Fruit fly (Drosophila melanogaster) whole organism, embryonic: ENCODE data around the gene Npc2f.
A peak's percentile ranks its signal among the peaks of the same experiment; 100 is the strongest.

Experiments used
- Ada2b ChIP-seq: fragments of 200-800 bp; sonication (Bioruptor generic); IDR thresholded peaks from 2 replicates; pipeline ENCODE4 v1.3.6; 2022; ENCODE audit warnings: missing biosample characterization, missing genetic modification characterization
- Awh ChIP-seq: fragments of 200-800 bp; sonication (Bioruptor generic); IDR thresholded peaks from 2 replicates; pipeline ENCODE4, ENCODE4 v1.3.6; 2022; ENCODE audit warnings: missing biosample characterization, missing genetic modification characterization
- CG10321 ChIP-seq: fragments of 200-800 bp; sonication (Bioruptor generic); IDR thresholded peaks from 2 replicates; pipeline ENCODE4 v1.3.6; 2022; ENCODE audit warnings: missing biosample characterization, missing genetic modification characterization
- CG11085 ChIP-seq: fragments of 200-800 bp; sonication (Bioruptor generic); IDR thresholded peaks from 2 replicates; pipeline ENCODE4 v1.3.6; 2022; ENCODE audit warnings: missing biosample characterization, missing genetic modification characterization
- CG11247 ChIP-seq: fragments of 200-800 bp; sonication (Bioruptor generic); IDR thresholded peaks from 2 replicates; pipeline ENCODE4 v1.3.6; 2022; ENCODE audit warnings: missing biosample characterization, missing genetic modification characterization
- CG11398 ChIP-seq: fragments of 200-800 bp; sonication (Bioruptor generic); optimal IDR thresholded peaks from 2 replicates; lab custom pipeline; 2016; ENCODE audit warnings: missing biosample characterization, missing genetic modification characterization
- CG12744 ChIP-seq: fragments of 200-800 bp; sonication (Bioruptor generic); optimal IDR thresholded peaks from 2 replicates; lab custom pipeline; 2016; ENCODE audit warnings: missing biosample characterization, missing genetic modification characterization
- CG13123 ChIP-seq: fragments of 200-800 bp; sonication (Bioruptor generic); optimal IDR thresholded peaks from 2 replicates; lab custom pipeline; 2016; ENCODE audit warnings: missing biosample characterization, missing genetic modification characterization
- CG13296 ChIP-seq: fragments of 200-800 bp; sonication (Bioruptor generic); optimal IDR thresholded peaks from 3 replicates; lab custom pipeline; 2018; ENCODE audit warnings: missing biosample characterization, mild to moderate bottlenecking, missing genetic modification characterization
- CG15601 ChIP-seq: fragments of 200-800 bp; sonication (Bioruptor generic); optimal IDR thresholded peaks from 3 replicates; lab custom pipeline; 2019; ENCODE audit warnings: missing biosample characterization, mild to moderate bottlenecking, missing genetic modification characterization, moderate library complexity
- CG16815 ChIP-seq: fragments of 200-800 bp; sonication (Bioruptor generic); optimal IDR thresholded peaks from 3 replicates; lab custom pipeline; 2017; ENCODE audit warnings: missing biosample characterization, mild to moderate bottlenecking, missing genetic modification characterization
- CG17385 ChIP-seq: fragments of 200-800 bp; sonication (Bioruptor generic); optimal IDR thresholded peaks from 3 replicates; lab custom pipeline; 2018; ENCODE audit warnings: missing biosample characterization, mild to moderate bottlenecking, missing genetic modification characterization
- CG17912 ChIP-seq: fragments of 200-800 bp; sonication (Bioruptor generic); optimal IDR thresholded peaks from 2 replicates; lab custom pipeline; 2018; ENCODE audit warnings: missing biosample characterization, mild to moderate bottlenecking, missing genetic modification characterization
- CG18011 ChIP-seq: fragments of 200-800 bp; sonication (Bioruptor generic); optimal IDR thresholded peaks from 2 replicates; lab custom pipeline; 2017; ENCODE audit warnings: missing biosample characterization, missing genetic modification characterization, mild to moderate bottlenecking, moderate library complexity, missing genotype
- CG30431 ChIP-seq: fragments of 200-800 bp; sonication (Bioruptor generic); optimal IDR thresholded peaks from 2 replicates; lab custom pipeline; 2017; ENCODE audit warnings: missing biosample characterization, missing genetic modification characterization
- CG34376 ChIP-seq: fragments of 200-800 bp; sonication (Bioruptor generic); optimal IDR thresholded peaks from 2 replicates; lab custom pipeline; 2018; ENCODE audit warnings: missing biosample characterization, mild to moderate bottlenecking, missing genetic modification characterization
- CG4328 ChIP-seq: fragments of 200-800 bp; sonication (Bioruptor generic); optimal IDR thresholded peaks from 3 replicates; lab custom pipeline; 2017; ENCODE audit warnings: missing biosample characterization, missing genetic modification reagents, missing genetic modification characterization
- CG4854 ChIP-seq: fragments of 200-800 bp; sonication (Bioruptor generic); optimal IDR thresholded peaks from 2 replicates; lab custom pipeline; 2016; ENCODE audit warnings: missing biosample characterization, missing genetic modification characterization, inconsistent platforms
- CG5180 ChIP-seq: fragments of 200-800 bp; sonication (Bioruptor generic); optimal IDR thresholded peaks from 3 replicates; lab custom pipeline; 2017; ENCODE audit warnings: missing biosample characterization, missing genetic modification characterization, mild to moderate bottlenecking, moderate library complexity, missing genetic modification reagents
- CG6854 ChIP-seq: fragments of 200-800 bp; sonication (Bioruptor generic); optimal IDR thresholded peaks from 3 replicates; lab custom pipeline; 2017; ENCODE audit warnings: missing biosample characterization, mild to moderate bottlenecking, missing genetic modification characterization
- CG7928 ChIP-seq: fragments of 200-800 bp; sonication (Bioruptor generic); optimal IDR thresholded peaks from 2 replicates; lab custom pipeline; 2017; ENCODE audit warnings: missing biosample characterization, mild to moderate bottlenecking, missing genetic modification characterization
- CrebB ChIP-seq: fragments of 200-800 bp; sonication (Bioruptor generic); optimal IDR thresholded peaks from 3 replicates; lab custom pipeline; 2018; ENCODE audit warnings: missing biosample characterization, mild to moderate bottlenecking, missing genetic modification characterization
- Deaf1 ChIP-seq: fragments of 200-800 bp; optimal IDR thresholded peaks from 3 replicates; lab custom pipeline; 2019; ENCODE audit warnings: missing biosample characterization, mild to moderate bottlenecking, missing genetic modification characterization, moderate library complexity
- E2f2 ChIP-seq: fragments of 200-800 bp; sonication (Bioruptor generic); IDR thresholded peaks from 2 replicates; pipeline ENCODE4 v1.3.6; 2022; ENCODE audit warnings: missing biosample characterization, missing genetic modification characterization
- Fer2 ChIP-seq: fragments of 200-800 bp; sonication (Bioruptor generic); optimal IDR thresholded peaks from 2 replicates; lab custom pipeline; 2018; ENCODE audit warnings: missing biosample characterization, mild to moderate bottlenecking, missing genetic modification characterization, moderate library complexity
- Fer3 ChIP-seq: fragments of 200-800 bp; sonication (Bioruptor generic); optimal IDR thresholded peaks from 2 replicates; lab custom pipeline; 2018; ENCODE audit warnings: missing biosample characterization, mild to moderate bottlenecking, missing genetic modification characterization, moderate library complexity
- HLH3B ChIP-seq: fragments of 200-800 bp; sonication (Bioruptor generic); IDR thresholded peaks from 2 replicates; pipeline ENCODE4 v1.3.6; 2022; ENCODE audit warnings: missing biosample characterization, missing genetic modification characterization
- Hand ChIP-seq: fragments of 200-800 bp; sonication (Bioruptor generic); optimal IDR thresholded peaks from 2 replicates; lab custom pipeline; 2017; ENCODE audit warnings: mild to moderate bottlenecking, missing biosample characterization, missing genetic modification reagents, missing genetic modification characterization
- Hmx ChIP-seq: fragments of 200-800 bp; sonication (Bioruptor generic); optimal IDR thresholded peaks from 2 replicates; lab custom pipeline; 2016; ENCODE audit warnings: missing biosample characterization, missing genetic modification characterization
- Max ChIP-seq: fragments of 200-800 bp; sonication (Bioruptor generic); optimal IDR thresholded peaks from 2 replicates; lab custom pipeline; 2016; ENCODE audit warnings: missing biosample characterization, mild to moderate bottlenecking, missing genetic modification characterization
- Neu2 ChIP-seq: fragments of 200-800 bp; sonication (Bioruptor generic); optimal IDR thresholded peaks from 3 replicates; lab custom pipeline; 2016; ENCODE audit warnings: missing biosample characterization, missing genetic modification characterization, borderline replicate concordance
- Nf-YB ChIP-seq: fragments of 200-800 bp; sonication (Bioruptor generic); optimal IDR thresholded peaks from 3 replicates; lab custom pipeline; 2019; ENCODE audit warnings: missing biosample characterization, mild to moderate bottlenecking, missing genetic modification characterization, moderate library complexity
- Nf-YC ChIP-seq: fragments of 200-800 bp; optimal IDR thresholded peaks from 3 replicates; lab custom pipeline; 2019; ENCODE audit warnings: missing biosample characterization, mild to moderate bottlenecking, missing genetic modification characterization, moderate library complexity
- Vsx1 ChIP-seq: fragments of 200-800 bp; sonication (Bioruptor generic); optimal IDR thresholded peaks from 2 replicates; lab custom pipeline; 2017; ENCODE audit warnings: missing biosample characterization, mild to moderate bottlenecking, missing genetic modification characterization, missing genetic modification reagents
- ap ChIP-seq: fragments of 200-800 bp; sonication (Bioruptor generic); IDR thresholded peaks from 2 replicates; pipeline ENCODE4 v1.3.6; 2022; ENCODE audit warnings: missing biosample characterization, missing genetic modification characterization
- cad ChIP-seq: fragments of >200 bp; optimal IDR thresholded peaks from 2 replicates; lab custom pipeline; 2017; ENCODE audit warnings: missing biosample characterization, missing genetic modification characterization
- cato ChIP-seq: fragments of 200-800 bp; sonication (Bioruptor generic); optimal IDR thresholded peaks from 2 replicates; lab custom pipeline; 2016; ENCODE audit warnings: missing biosample characterization, missing genetic modification characterization, borderline replicate concordance
- fd64A ChIP-seq: fragments of 200-800 bp; sonication (Bioruptor generic); optimal IDR thresholded peaks from 3 replicates; lab custom pipeline; 2018; ENCODE audit warnings: missing biosample characterization, mild to moderate bottlenecking, missing genetic modification characterization
- ftz-f1 ChIP-seq: fragments of 200-800 bp; sonication (Bioruptor generic); optimal IDR thresholded peaks from 2 replicates; lab custom pipeline; 2016; ENCODE audit warnings: missing biosample characterization, missing genetic modification characterization
- gem ChIP-seq: fragments of 200-800 bp; sonication (Bioruptor generic); optimal IDR thresholded peaks from 2 replicates; lab custom pipeline; 2019; ENCODE audit warnings: missing biosample characterization, mild to moderate bottlenecking, missing genetic modification characterization, moderate library complexity
- insv ChIP-seq, 2 experiments: fragments of 200-800 bp; sonication (Bioruptor generic); optimal IDR thresholded peaks; 3 replicates each; lab custom pipeline; 2016 to 2018; ENCODE audit warnings: missing biosample characterization in 2 of 2, missing genetic modification characterization in 2 of 2
- jigr1 ChIP-seq: fragments of 200-800 bp; sonication (Bioruptor generic); IDR thresholded peaks from 3 replicates; pipeline ENCODE4 v1.3.6; 2022; ENCODE audit warnings: missing biosample characterization, missing genetic modification characterization
- mam ChIP-seq: fragments of 200-800 bp; sonication (Bioruptor generic); optimal IDR thresholded peaks from 3 replicates; lab custom pipeline; 2016; ENCODE audit warnings: missing biosample characterization, missing genetic modification characterization
- phol ChIP-seq: fragments of 200-800 bp; sonication (Bioruptor generic); optimal IDR thresholded peaks from 3 replicates; lab custom pipeline; 2018; ENCODE audit warnings: missing biosample characterization, mild to moderate bottlenecking, missing genetic modification characterization, moderate library complexity
- rib ChIP-seq: fragments of 200-800 bp; sonication (Bioruptor generic); IDR thresholded peaks from 2 replicates; pipeline ENCODE4 v1.3.6; 2022; ENCODE audit warnings: missing biosample characterization, missing genetic modification characterization
- sens-2 ChIP-seq: fragments of 200-800 bp; sonication (Bioruptor generic); IDR thresholded peaks from 2 replicates; pipeline ENCODE4 v1.3.6; 2022; ENCODE audit warnings: missing biosample characterization, missing genetic modification characterization
- slbo ChIP-seq: fragments of 200-800 bp; sonication (Bioruptor generic); IDR thresholded peaks from 2 replicates; pipeline ENCODE4 v1.3.6; 2022; ENCODE audit warnings: missing biosample characterization, missing genetic modification characterization
- slp2 ChIP-seq: fragments of 200-800 bp; sonication (Bioruptor generic); optimal IDR thresholded peaks from 2 replicates; lab custom pipeline; 2016; ENCODE audit warnings: missing biosample characterization, missing genetic modification characterization
- unc-4 ChIP-seq: fragments of 200-800 bp; sonication (Bioruptor generic); IDR thresholded peaks from 2 replicates; pipeline ENCODE4 v1.3.6; 2022; ENCODE audit warnings: missing biosample characterization, missing genetic modification characterization; ENCODE audit not compliant: partially characterized antibody
- vvl ChIP-seq: fragments of 200-800 bp; sonication (Bioruptor generic); IDR thresholded peaks from 2 replicates; pipeline ENCODE4 v1.3.6; 2022; ENCODE audit warnings: missing biosample characterization, missing genetic modification characterization

The Npc2f gene

DNA sequence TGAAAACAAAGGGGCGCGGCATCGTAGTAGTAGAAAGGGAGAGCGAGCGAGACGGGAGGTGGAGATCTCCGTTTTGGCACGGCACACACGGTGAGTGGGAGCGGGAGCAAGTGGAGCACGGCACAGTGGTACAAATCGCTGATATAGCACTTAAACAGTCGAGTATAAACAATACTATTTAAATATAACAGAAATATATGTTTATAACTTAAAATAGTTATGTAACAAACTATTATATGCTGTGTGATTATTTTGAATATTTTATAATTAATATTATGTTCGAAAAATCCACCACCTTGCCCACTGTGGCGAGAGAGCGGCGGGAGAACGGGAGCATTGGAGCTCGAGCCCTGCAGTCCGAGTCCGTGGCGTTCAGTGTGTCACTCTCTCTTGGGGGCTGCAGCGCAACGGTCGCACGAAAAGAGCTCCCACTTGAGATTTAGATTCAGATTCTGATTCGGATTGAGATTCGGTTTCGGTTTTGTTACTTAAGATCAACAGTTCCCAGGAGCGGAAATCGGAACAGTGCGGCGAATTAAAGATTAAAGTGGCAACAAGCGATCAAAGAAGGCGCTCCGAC is 3.4 kb downstream of the Npc2f start, which contains the start of gene Kal1 (continued):
- TF ChIP-seq cato (peak; percentile 78), CG10321 (GFP tag; lab: Robert Waterston, UW) (peak; percentile 55; the same call in 1 of the 2 replicates), CG5180 (GFP tag; lab: Kevin White, UChicago) (peak; percentile 85), Hmx (GFP tag; lab: Kevin White, UChicago) (no peak), CG18011 (GFP tag; lab: Kevin White, UChicago) (peak; percentile 55), Hand (GFP tag; lab: Kevin White, UChicago) (peak; percentile 73), CG4854 (peak; percentile 9), Vsx1 (GFP tag; lab: Kevin White, UChicago) (peak; percentile 86), CG6854 (GFP tag; lab: Kevin White, UChicago) (peak; percentile 86), gem (tag; lab: Kevin White, UChicago) (peak; percentile 96), ap (peak; percentile 89), CG30431 (GFP tag; lab: Kevin White, UChicago) (peak; percentile 81), CG13296 (GFP tag; lab: Kevin White, UChicago) (peak; percentile 88), CG12744 (no peak), slp2 (GFP tag; lab: Kevin White, UChicago) (no peak), sens-2 (GFP tag; lab: Robert Waterston, UW) (peak; percentile 91), unc-4 (GFP tag; lab: Robert Waterston, UW) (no peak), Ada2b (GFP tag; lab: Robert Waterston, UW) (peak; percentile 90), insv (GFP tag; optimal IDR thresholded peaks at IDR 0.05; lab: Kevin White, UChicago) (peak in 1 of 2 experiments; percentile 7), Deaf1 (tag; lab: Kevin White, UChicago) (peak; percentile 71), slbo (peak; percentile 80), CrebB (tag; lab: Kevin White, UChicago) (peak; percentile 89), Fer2 (peak; percentile 49), HLH3B (GFP tag; lab: Robert Waterston, UW) (peak; percentile 96), Fer3 (tag; lab: Kevin White, UChicago) (peak; percentile 88), CG11247 (GFP tag; lab: Robert Waterston, UW) (peak; percentile 78), CG17912 (GFP tag; lab: Kevin White, UChicago) (peak; percentile 5), CG16815 (GFP tag; lab: Kevin White, UChicago) (peak; percentile 82), mam (no peak), CG34376 (GFP tag; lab: Kevin White, UChicago) (peak; percentile 6), CG7928 (GFP tag; lab: Kevin White, UChicago) (peak; percentile 18), CG17385 (GFP tag; lab: Kevin White, UChicago) (peak; percentile 90), E2f2 (GFP tag; lab: Robert Waterston, UW) (peak; percentile 78), CG13123 (GFP tag; lab: Kevin White, UChicago) (peak; percentile 72), Awh (peak; percentile 95), Nf-YB (GFP tag; lab: Kevin White, UChicago) (peak; percentile 82), CG11085 (GFP tag; lab: Robert Waterston, UW) (0 out of 2 replicates have a peak, but pooled peaks have one; percentile 39), CG15601 (tag; lab: Kevin White, UChicago) (peak; percentile 94), rib (GFP tag; lab: Robert Waterston, UW) (0 out of 2 replicates have a peak, but pooled peaks have one; percentile 44), phol (tag; lab: Kevin White, UChicago) (peak; percentile 93), Neu2 (no peak), vvl (GFP tag; lab: Robert Waterston, UW) (peak; percentile 98), fd64A (GFP tag; lab: Kevin White, UChicago) (peak; percentile 90), Max (peak; percentile 74), Nf-YC (peak; percentile 67), CG4328 (GFP tag; lab: Kevin White, UChicago) (peak; percentile 80), cad (GFP tag; lab: Kevin White, UChicago) (no peak), ftz-f1 (GFP tag; lab: Kevin White, UChicago) (no peak), jigr1 (GFP tag; lab: Robert Waterston, UW) (peak; percentile 80), CG11398 (GFP tag; lab: Kevin White, UChicago) (no peak)
